Fruit fly (Drosophila melanogaster): ENCODE data around the gene CG17195.

The CG17195 gene

dm6 chr3R:25739727-25740126, 37.3 kb downstream of the CG17195 start:
- peak; percentile 78 for TF ChIP-seq psq (GFP tag; optimal IDR thresholded peaks at IDR 0.05)
- no peak for TF ChIP-seq fru (GFP tag; optimal IDR thresholded peaks at IDR 0.05)

- TF ChIP-seq N (GFP tag; optimal IDR thresholded peaks at IDR 0.05), result no peak
- TF ChIP-seq Dfd (GFP tag; optimal IDR thresholded peaks at IDR 0.05), result peak; percentile 48
- peak; percentile 99 for TF ChIP-seq rgr (GFP tag; optimal IDR thresholded peaks at IDR 0.05)
- peak; percentile 96 for TF ChIP-seq CrebA (GFP tag; optimal IDR thresholded peaks at IDR 0.05; ENCODE audit: borderline replicate concordance)
- no peak for TF ChIP-seq usp (GFP tag; optimal IDR thresholded peaks at IDR 0.05)
- peak; percentile 99 for TF ChIP-seq Sp1 (GFP tag; optimal IDR thresholded peaks at IDR 0.05)
- peak; percentile 87 for TF ChIP-seq sv (GFP tag; optimal IDR thresholded peaks at IDR 0.05)
- TF ChIP-seq OdsH (GFP tag; optimal IDR thresholded peaks at IDR 0.05), result peak; percentile 98
- TF ChIP-seq woc (GFP tag; optimal IDR thresholded peaks at IDR 0.05), result peak; percentile 98
- peak; percentile 97 for TF ChIP-seq CG32264 (GFP tag; optimal IDR thresholded peaks at IDR 0.05)
- TF ChIP-seq pan (optimal IDR thresholded peaks at IDR 0.05), result no peak
- TF ChIP-seq dl (GFP tag; optimal IDR thresholded peaks at IDR 0.05; ENCODE audit: insufficient read depth in 1 of 2, partially characterized antibody in 2 of 2), result peak; percentile 51 to 70
- peak; percentile 96 for TF ChIP-seq tai (GFP tag; optimal IDR thresholded peaks at IDR 0.05)
- TF ChIP-seq Hr78 (GFP tag; optimal IDR thresholded peaks at IDR 0.05), result no peak
- TF ChIP-seq Mio (GFP tag; optimal IDR thresholded peaks at IDR 0.05), result peak; percentile 90
- TF ChIP-seq Dif (GFP tag; optimal IDR thresholded peaks at IDR 0.05; ENCODE audit: partially characterized antibody), result peak; percentile 71
- TF ChIP-seq Abd-B (GFP tag; optimal IDR thresholded peaks at IDR 0.05), result no peak
- no peak for TF ChIP-seq Myc (optimal IDR thresholded peaks at IDR 0.05)
- peak; percentile 88 for TF ChIP-seq GATAd (GFP tag; optimal IDR thresholded peaks at IDR 0.05)
- peak; percentile 97 for TF ChIP-seq CG9705 (GFP tag; optimal IDR thresholded peaks at IDR 0.05)
- peak; percentile 96 for TF ChIP-seq dmrt93B (GFP tag; optimal IDR thresholded peaks at IDR 0.05)
- peak; percentile 91 for TF ChIP-seq dsf (GFP tag; optimal IDR thresholded peaks at IDR 0.05; ENCODE audit: borderline replicate concordance)
- peak; percentile 99 for TF ChIP-seq h (GFP tag; optimal IDR thresholded peaks at IDR 0.05)
- peak; percentile 99 for TF ChIP-seq psq (GFP tag; optimal IDR thresholded peaks at IDR 0.05)
- peak; percentile 98 for TF ChIP-seq Jra (GFP tag; optimal IDR thresholded peaks at IDR 0.05)
- TF ChIP-seq jim (GFP tag; optimal IDR thresholded peaks at IDR 0.05), result no peak
- TF ChIP-seq br (GFP tag; optimal IDR thresholded peaks at IDR 0.05), result peak; percentile 99
- peak; percentile 99 for TF ChIP-seq ey (GFP tag; optimal IDR thresholded peaks at IDR 0.05)
- TF ChIP-seq Hnf4 (GFP tag; optimal IDR thresholded peaks at IDR 0.05), result peak; percentile 98
- TF ChIP-seq HLH106 (tag; optimal IDR thresholded peaks at IDR 0.05), result peak; percentile 99
- peak; percentile 97 for TF ChIP-seq brk (GFP tag; optimal IDR thresholded peaks at IDR 0.05)
- peak; percentile 99 for TF ChIP-seq fru (GFP tag; optimal IDR thresholded peaks at IDR 0.05)
- peak; percentile 91 for TF ChIP-seq Rel (GFP tag; optimal IDR thresholded peaks at IDR 0.05)
- TF ChIP-seq Rel (tag; optimal IDR thresholded peaks at IDR 0.05), result peak; percentile 88
- peak; percentile 93 for TF ChIP-seq Hr83 (GFP tag; optimal IDR thresholded peaks at IDR 0.05; ENCODE audit: poor library complexity, severe bottlenecking)
- peak; percentile 95 to 99 for TF ChIP-seq foxo (GFP tag; optimal IDR thresholded peaks at IDR 0.05)
- peak; percentile 98 for TF ChIP-seq sage (GFP tag; optimal IDR thresholded peaks at IDR 0.05)
- no peak for TF ChIP-seq lola (GFP tag; optimal IDR thresholded peaks at IDR 0.05)
- peak; percentile 55 for TF ChIP-seq Vsx2 (GFP tag; optimal IDR thresholded peaks at IDR 0.05; ENCODE audit: partially characterized antibody)
These were observed 39.1 kb downstream of the CG17195 start for dm6 chr3R:25737735-25738371.

- TF ChIP-seq br (GFP tag; optimal IDR thresholded peaks at IDR 0.05), result no peak
- no peak for TF ChIP-seq Jra (GFP tag; optimal IDR thresholded peaks at IDR 0.05)
- TF ChIP-seq Vsx2 (GFP tag; optimal IDR thresholded peaks at IDR 0.05; ENCODE audit: partially characterized antibody), result no peak
- TF ChIP-seq jim (GFP tag; optimal IDR thresholded peaks at IDR 0.05), result no peak
- TF ChIP-seq HLH106 (tag; optimal IDR thresholded peaks at IDR 0.05), result no peak
- TF ChIP-seq dsf (GFP tag; optimal IDR thresholded peaks at IDR 0.05; ENCODE audit: borderline replicate concordance), result no peak
- TF ChIP-seq Sp1 (GFP tag; optimal IDR thresholded peaks at IDR 0.05), result no peak
- no peak for TF ChIP-seq Rel (GFP tag; optimal IDR thresholded peaks at IDR 0.05)
- no peak for TF ChIP-seq Rel (tag; optimal IDR thresholded peaks at IDR 0.05)
- no peak for TF ChIP-seq sage (GFP tag; optimal IDR thresholded peaks at IDR 0.05)
- TF ChIP-seq rgr (GFP tag; optimal IDR thresholded peaks at IDR 0.05), result no peak
- TF ChIP-seq pan (optimal IDR thresholded peaks at IDR 0.05), result no peak
- TF ChIP-seq Hnf4 (GFP tag; optimal IDR thresholded peaks at IDR 0.05), result no peak
- TF ChIP-seq Dfd (GFP tag; optimal IDR thresholded peaks at IDR 0.05), result no peak
- TF ChIP-seq dl (GFP tag; optimal IDR thresholded peaks at IDR 0.05; ENCODE audit: insufficient read depth in 1 of 2, partially characterized antibody in 2 of 2), result no peak
- TF ChIP-seq CrebA (GFP tag; optimal IDR thresholded peaks at IDR 0.05; ENCODE audit: borderline replicate concordance), result no peak
- TF ChIP-seq ey (GFP tag; optimal IDR thresholded peaks at IDR 0.05), result no peak
- no peak for TF ChIP-seq GATAd (GFP tag; optimal IDR thresholded peaks at IDR 0.05)
These were observed 41.3 kb downstream of the CG17195 start for dm6 chr3R:25735801-25736068.
